Worm (Caenorhabditis elegans) whole organism, late embryonic: ENCODE data around the gene crls-1.

Experiments
- F13H6.1 ChIP-seq: sonication (generic microtip); optimal IDR thresholded peaks from 2 replicates; lab custom pipeline; 2016; ENCODE audit warnings: missing genetic modification characterization, missing compliant biosample characterization
- K09A11.1 ChIP-seq: sonication (generic microtip); optimal IDR thresholded peaks from 2 replicates; lab custom pipeline; 2017; ENCODE audit warnings: antibody characterized with exemption, mild to moderate bottlenecking, missing genetic modification characterization, missing compliant biosample characterization; ENCODE audit not compliant: insufficient read depth
- Y22D7AL.16 ChIP-seq: sonication (generic microtip); optimal IDR thresholded peaks from 2 replicates; lab custom pipeline; 2016; ENCODE audit warnings: missing genetic modification characterization, missing compliant biosample characterization
- ama-1 ChIP-seq: fragments of 150-350 bp; optimal IDR thresholded peaks from 2 replicates; lab custom pipeline; 2014
- ceh-18 ChIP-seq: sonication (generic microtip); optimal IDR thresholded peaks from 2 replicates; lab custom pipeline; 2016; ENCODE audit warnings: missing genetic modification characterization, missing compliant biosample characterization
- ceh-2 ChIP-seq: sonication (generic microtip); optimal IDR thresholded peaks from 2 replicates; lab custom pipeline; 2016; ENCODE audit warnings: missing genotype, missing genetic modification characterization, missing compliant biosample characterization
- ceh-34 ChIP-seq: sonication (generic microtip); optimal IDR thresholded peaks from 2 replicates; lab custom pipeline; 2016; ENCODE audit warnings: mild to moderate bottlenecking, missing genetic modification characterization, missing compliant biosample characterization
- ceh-45 ChIP-seq: fragments of 200-800 bp; sonication (Bioruptor generic); IDR thresholded peaks from 2 replicates; pipeline ENCODE4 v1.3.6; 2022; ENCODE audit warnings: missing genetic modification reagents, missing genetic modification characterization, missing compliant biosample characterization
- ceh-48 ChIP-seq: sonication (generic microtip); optimal IDR thresholded peaks from 2 replicates; lab custom pipeline; 2016; ENCODE audit warnings: missing genetic modification characterization, inconsistent platforms, missing compliant biosample characterization
- ceh-6 ChIP-seq: fragments of 200-800 bp; sonication (Bioruptor generic); optimal IDR thresholded peaks from 2 replicates; lab custom pipeline; 2018; ENCODE audit warnings: mild to moderate bottlenecking, missing genetic modification characterization, missing compliant biosample characterization
- ceh-9 ChIP-seq: sonication (generic microtip); optimal IDR thresholded peaks from 2 replicates; lab custom pipeline; 2016; ENCODE audit warnings: mild to moderate bottlenecking, missing genetic modification characterization, inconsistent platforms, missing compliant biosample characterization
- che-1 ChIP-seq: sonication (generic microtip); optimal IDR thresholded peaks from 2 replicates; lab custom pipeline; 2016; ENCODE audit warnings: mild to moderate bottlenecking, missing genetic modification characterization, missing compliant biosample characterization
- dmd-4 ChIP-seq: sonication (generic microtip); optimal IDR thresholded peaks from 2 replicates; lab custom pipeline; 2016; ENCODE audit warnings: borderline replicate concordance, missing genetic modification characterization, missing compliant biosample characterization
- dve-1 ChIP-seq: sonication (generic microtip); optimal IDR thresholded peaks from 2 replicates; lab custom pipeline; 2017; ENCODE audit warnings: antibody characterized with exemption, mild to moderate bottlenecking, missing genetic modification characterization, missing compliant biosample characterization
- ets-4 ChIP-seq: sonication (generic microtip); optimal IDR thresholded peaks from 2 replicates; lab custom pipeline; 2016; ENCODE audit warnings: missing genetic modification characterization, missing compliant biosample characterization
- fkh-10 ChIP-seq: fragments of 150-350 bp; optimal IDR thresholded peaks from 2 replicates; lab custom pipeline; 2014; ENCODE audit warnings: missing biosample characterization, missing genetic modification reagents, missing genetic modification characterization
- fkh-6 ChIP-seq: sonication (generic microtip); optimal IDR thresholded peaks from 2 replicates; lab custom pipeline; 2016; ENCODE audit warnings: missing genetic modification characterization, missing compliant biosample characterization
- gmeb-2 ChIP-seq: sonication (generic microtip); optimal IDR thresholded peaks from 2 replicates; lab custom pipeline; 2016; ENCODE audit warnings: missing genetic modification characterization, inconsistent platforms, missing compliant biosample characterization
- hlh-13 ChIP-seq: fragments of 200-800 bp; sonication (Bioruptor generic); optimal IDR thresholded peaks from 2 replicates; lab custom pipeline; 2018; ENCODE audit warnings: mild to moderate bottlenecking, missing genetic modification characterization, missing compliant biosample characterization
- hlh-15 ChIP-seq: sonication (generic microtip); optimal IDR thresholded peaks from 2 replicates; lab custom pipeline; 2016; ENCODE audit warnings: missing genetic modification characterization, missing compliant biosample characterization
- hlh-8 ChIP-seq: sonication (generic microtip); optimal IDR thresholded peaks from 2 replicates; lab custom pipeline; 2016; ENCODE audit warnings: missing genotype, missing genetic modification characterization, missing compliant biosample characterization
- nfya-1 ChIP-seq: sonication (generic microtip); optimal IDR thresholded peaks from 2 replicates; lab custom pipeline; 2017; ENCODE audit warnings: missing genetic modification characterization, mild to moderate bottlenecking, missing compliant biosample characterization, antibody characterized with exemption, moderate library complexity
- nhr-11 ChIP-seq: fragments of 150-350 bp; optimal IDR thresholded peaks from 2 replicates; lab custom pipeline; 2014; ENCODE audit warnings: missing biosample characterization, missing genetic modification characterization
- npax-4 ChIP-seq: sonication (generic microtip); optimal IDR thresholded peaks from 2 replicates; lab custom pipeline; 2016; ENCODE audit warnings: missing genetic modification characterization, missing compliant biosample characterization
- odd-2 ChIP-seq: sonication (generic microtip); optimal IDR thresholded peaks from 2 replicates; lab custom pipeline; 2017; ENCODE audit warnings: antibody characterized with exemption, mild to moderate bottlenecking, missing genetic modification characterization, missing compliant biosample characterization
- pat-9 ChIP-seq: fragments of 200-800 bp; sonication (Bioruptor generic); optimal IDR thresholded peaks from 2 replicates; lab custom pipeline; 2018; ENCODE audit warnings: mild to moderate bottlenecking, missing genetic modification characterization, moderate library complexity, missing compliant biosample characterization
- pax-1 ChIP-seq: fragments of 150-350 bp; optimal IDR thresholded peaks from 2 replicates; lab custom pipeline; 2014; ENCODE audit warnings: missing biosample characterization, missing genetic modification characterization
- pha-4 ChIP-seq: fragments of 150-350 bp; optimal IDR thresholded peaks from 2 replicates; lab custom pipeline; 2018; ENCODE audit warnings: missing biosample characterization, missing genetic modification reagents, missing genetic modification characterization
- pqm-1 ChIP-seq: sonication (generic microtip); optimal IDR thresholded peaks from 2 replicates; lab custom pipeline; 2016; ENCODE audit warnings: missing genetic modification characterization, missing compliant biosample characterization
- pros-1 ChIP-seq: fragments of 150-350 bp; optimal IDR thresholded peaks from 2 replicates; lab custom pipeline; 2014; ENCODE audit warnings: missing biosample characterization, missing genetic modification reagents, missing genetic modification characterization
- ref-2 ChIP-seq: sonication (generic microtip); optimal IDR thresholded peaks from 2 replicates; lab custom pipeline; 2016; ENCODE audit warnings: missing genetic modification characterization, missing compliant biosample characterization
- sdc-2 ChIP-seq: sonication (generic microtip); optimal IDR thresholded peaks from 2 replicates; lab custom pipeline; 2016; ENCODE audit warnings: missing genotype, missing genetic modification characterization, missing compliant biosample characterization
- sox-4 ChIP-seq: sonication (generic microtip); optimal IDR thresholded peaks from 2 replicates; lab custom pipeline; 2017; ENCODE audit warnings: mild to moderate bottlenecking, missing genetic modification characterization, inconsistent platforms, missing compliant biosample characterization
- syd-9 ChIP-seq: sonication (generic microtip); optimal IDR thresholded peaks from 2 replicates; lab custom pipeline; 2016; ENCODE audit warnings: mild to moderate bottlenecking, missing genetic modification characterization, moderate library complexity, missing compliant biosample characterization
- tbx-2 ChIP-seq: sonication (generic microtip); optimal IDR thresholded peaks from 2 replicates; lab custom pipeline; 2016; ENCODE audit warnings: missing genetic modification characterization, missing compliant biosample characterization
- unc-3 ChIP-seq, 2 experiments: fragments of 200-800 bp in 1 of 2; sonication (Bioruptor generic) in 1 of 2; sonication (generic microtip) in 1 of 2; conservative IDR thresholded peaks in 1 of 2; optimal IDR thresholded peaks in 1 of 2; 2 replicates each; pipeline versions ENCODE4 v1.3.6 to Lab custom; 2016 to 2022; ENCODE audit warnings: missing compliant biosample characterization in 2 of 2, missing genetic modification characterization in 2 of 2, missing genetic modification reagents in 1 of 2
- unc-42 ChIP-seq: sonication (generic microtip); optimal IDR thresholded peaks from 2 replicates; lab custom pipeline; 2016; ENCODE audit warnings: missing genotype, missing genetic modification characterization, missing compliant biosample characterization
- unc-86 ChIP-seq: sonication (generic microtip); optimal IDR thresholded peaks from 2 replicates; lab custom pipeline; 2016; ENCODE audit warnings: missing genetic modification characterization, missing compliant biosample characterization

crls-1 gene

DNA sequence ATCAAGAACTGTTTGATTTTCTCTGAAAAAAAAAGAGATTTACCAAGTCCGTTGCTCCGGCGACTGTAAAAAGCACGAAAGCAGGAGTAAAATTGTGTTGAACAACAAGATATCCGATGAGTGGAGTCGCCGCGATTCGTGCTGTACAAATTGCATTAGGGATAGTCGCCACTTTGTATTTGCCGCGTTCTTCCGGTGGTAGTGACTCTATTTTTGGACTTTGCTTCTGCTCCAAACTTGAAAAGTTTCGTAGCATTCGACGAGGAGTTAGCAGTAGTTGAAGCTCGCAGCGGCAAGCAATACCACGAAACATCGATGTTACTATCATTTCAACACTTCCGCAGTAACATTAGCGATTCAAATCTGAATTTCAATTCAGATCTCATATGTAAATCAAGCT, at the start of gene crls-1:
Gene crls-1, minus strand, starts transcription at position 363 of the 400 bp plus-strand sequence.
- TF ChIP-seq pha-4 (tag; lab: Kevin White, UChicago) (no peak), fkh-6 (tag; lab: Kevin White, UChicago) (no peak), dve-1 (tag; lab: Kevin White, UChicago) (no peak), che-1 (tag; lab: Kevin White, UChicago) (no peak), dmd-4 (tag; lab: Kevin White, UChicago) (no peak), unc-42 (tag; lab: Kevin White, UChicago) (no peak), pqm-1 (tag; lab: Kevin White, UChicago) (no peak), Y22D7AL.16 (tag; lab: Kevin White, UChicago) (no peak), ceh-6 (no peak), K09A11.1 (tag; lab: Kevin White, UChicago) (no peak), ceh-45 (GFP tag; lab: Robert Waterston, UW) (no peak), ama-1 (lab: Kevin White, UChicago) (no peak), ceh-48 (tag; lab: Kevin White, UChicago) (no peak), ets-4 (tag; lab: Kevin White, UChicago) (no peak), odd-2 (tag; lab: Kevin White, UChicago) (no peak), F13H6.1 (tag; lab: Kevin White, UChicago) (no peak), tbx-2 (no peak), npax-4 (tag; lab: Kevin White, UChicago) (no peak), ceh-9 (tag; lab: Kevin White, UChicago) (no peak), unc-86 (tag; lab: Kevin White, UChicago) (no peak)

DNA sequence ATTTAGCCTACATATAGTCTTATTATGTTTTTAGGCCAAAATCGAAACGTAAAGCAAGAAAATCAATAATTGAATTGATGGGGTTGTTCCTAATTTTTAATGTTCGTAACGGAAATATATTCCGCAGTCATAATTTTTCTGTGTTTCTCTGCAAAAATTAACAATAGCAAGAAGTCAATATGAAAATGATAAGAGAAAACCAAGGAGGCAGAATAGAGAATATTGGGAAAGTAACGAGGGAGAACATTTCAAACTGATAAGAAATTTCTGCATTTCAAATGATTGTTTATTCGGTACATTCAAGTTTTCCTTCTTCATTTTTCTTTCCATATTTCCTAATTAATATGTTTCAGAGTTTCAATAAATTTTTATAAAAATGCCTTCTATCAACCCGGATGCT, 46.3 kb upstream of the crls-1 start, which contains the start of gene fbxa-54:
Gene fbxa-54, plus strand, starts transcription at position 354 of the 400 bp plus-strand sequence.
- TF ChIP-seq pax-1 (tag; lab: Kevin White, UChicago): no peak
- TF ChIP-seq sdc-2 (tag; lab: Kevin White, UChicago): no peak
- TF ChIP-seq ref-2 (tag; lab: Kevin White, UChicago): no peak
- TF ChIP-seq, all 69 proteins: peak for 0

DNA sequence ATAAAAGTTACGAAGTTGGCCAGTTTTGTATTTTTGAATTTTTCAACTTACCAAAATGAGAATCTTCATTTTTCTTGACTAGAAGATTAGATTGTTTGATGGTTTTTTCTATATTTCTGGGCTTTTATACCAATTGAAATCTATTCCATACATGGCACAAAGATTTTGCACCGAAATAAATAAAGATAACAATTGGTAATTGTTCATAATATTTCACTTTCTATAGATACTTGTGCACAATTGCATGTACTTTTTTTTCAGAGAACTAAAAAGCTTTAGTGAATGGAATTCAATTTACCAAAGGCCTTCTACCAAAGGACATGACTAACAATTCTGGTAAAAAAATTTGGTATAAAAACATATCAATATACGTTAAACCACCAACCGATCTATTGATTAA, 44.9 kb upstream of the crls-1 start, which contains the start of the genes T12B5.15 and T12B5.14:
Gene T12B5.15, minus strand, starts transcription at position 101 of the 400 bp plus-strand sequence.
Gene T12B5.14, plus strand, starts transcription at position 321 of the 400 bp plus-strand sequence.
- TF ChIP-seq hlh-13 (GFP tag; lab: Kevin White, UChicago) (no peak), hlh-8 (tag; lab: Kevin White, UChicago) (no peak), ceh-34 (tag; lab: Kevin White, UChicago) (no peak), unc-86 (tag; lab: Kevin White, UChicago) (no peak), nhr-11 (tag; lab: Kevin White, UChicago) (no peak)
- TF ChIP-seq, all 69 proteins: peak for 0

DNA sequence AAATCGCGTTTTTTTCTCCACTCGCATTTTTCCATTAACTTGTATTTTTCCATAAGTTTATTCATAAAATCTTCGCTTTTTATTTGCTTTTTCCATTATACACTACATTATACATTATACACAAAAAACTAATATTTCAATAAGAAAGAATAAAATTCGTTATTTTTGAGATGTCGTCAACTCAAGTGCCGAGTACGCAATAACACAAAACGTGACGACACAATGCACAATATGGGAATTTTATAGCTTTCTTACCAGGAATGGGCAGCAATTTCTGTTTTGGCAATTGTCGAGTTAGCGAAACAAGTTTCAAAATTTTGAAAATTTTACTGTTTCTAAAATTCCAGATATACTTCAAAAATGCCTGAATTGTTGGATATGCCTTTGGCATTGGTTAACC, 42.5 kb upstream of the crls-1 start, which contains the start of gene fbxa-10:
Gene fbxa-10, plus strand, starts transcription at position 207 of the 400 bp plus-strand sequence.
- TF ChIP-seq gmeb-2 (tag; lab: Kevin White, UChicago): no peak
- no peak for TF ChIP-seq ama-1 (lab: Kevin White, UChicago)
- no peak for TF ChIP-seq nfya-1 (tag; lab: Kevin White, UChicago)
- no peak for TF ChIP-seq unc-42 (tag; lab: Kevin White, UChicago)
- TF ChIP-seq npax-4 (tag; lab: Kevin White, UChicago): no peak
- TF ChIP-seq sox-4 (tag; lab: Kevin White, UChicago): no peak
- no peak for TF ChIP-seq syd-9 (tag; lab: Kevin White, UChicago)
- no peak for TF ChIP-seq pros-1 (tag; lab: Kevin White, UChicago)
- no peak for TF ChIP-seq pat-9
- no peak for TF ChIP-seq unc-86 (tag; lab: Kevin White, UChicago)
- no peak for TF ChIP-seq hlh-15 (tag; lab: Kevin White, UChicago)
- TF ChIP-seq unc-3 (GFP tag; conservative IDR thresholded peaks at IDR 0.05; lab: Robert Waterston, UW): no peak
- no peak for TF ChIP-seq unc-3 (tag; optimal IDR thresholded peaks at IDR 0.05; lab: Kevin White, UChicago)
- TF ChIP-seq ceh-18 (tag; lab: Kevin White, UChicago): no peak
- TF ChIP-seq fkh-10 (GFP tag; lab: Kevin White, UChicago): no peak
- no peak for TF ChIP-seq ceh-2 (tag; lab: Kevin White, UChicago)
